Worm (Caenorhabditis elegans): ENCODE results near the gene ceh-62.

DNA sequence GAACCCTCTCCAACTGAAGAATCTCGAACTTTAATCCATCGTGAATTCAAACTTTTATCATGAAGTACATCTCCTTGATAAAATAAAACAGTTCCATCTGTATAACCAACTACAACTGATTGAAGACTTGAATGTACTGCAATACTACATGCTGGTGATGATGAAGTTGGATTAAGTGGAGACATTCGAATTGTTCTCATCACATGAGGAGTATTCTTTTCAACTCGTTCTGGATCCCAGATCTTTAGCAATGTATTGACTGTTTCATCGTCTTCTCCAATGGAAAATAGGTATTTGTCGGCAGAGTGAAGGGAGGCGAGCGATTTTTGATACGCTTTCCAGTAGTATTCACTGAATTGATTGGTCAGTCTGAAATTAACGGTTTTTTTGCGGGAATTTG lies 12.9 kb upstream of the ceh-62 start:
- TF ChIP-seq mec-3 (tag; optimal IDR thresholded peaks at IDR 0.05; ENCODE audit: borderline replicate concordance) (no peak), ceh-30 (tag; optimal IDR thresholded peaks at IDR 0.05) (no peak)

Data from whole organism, late embryonic.